Fruit fly (Drosophila melanogaster): Measurements from ENCODE around the gene CG42654.
A peak's percentile ranks its signal among the peaks of the same experiment; 100 is the strongest.

CG42654 gene

DNA sequence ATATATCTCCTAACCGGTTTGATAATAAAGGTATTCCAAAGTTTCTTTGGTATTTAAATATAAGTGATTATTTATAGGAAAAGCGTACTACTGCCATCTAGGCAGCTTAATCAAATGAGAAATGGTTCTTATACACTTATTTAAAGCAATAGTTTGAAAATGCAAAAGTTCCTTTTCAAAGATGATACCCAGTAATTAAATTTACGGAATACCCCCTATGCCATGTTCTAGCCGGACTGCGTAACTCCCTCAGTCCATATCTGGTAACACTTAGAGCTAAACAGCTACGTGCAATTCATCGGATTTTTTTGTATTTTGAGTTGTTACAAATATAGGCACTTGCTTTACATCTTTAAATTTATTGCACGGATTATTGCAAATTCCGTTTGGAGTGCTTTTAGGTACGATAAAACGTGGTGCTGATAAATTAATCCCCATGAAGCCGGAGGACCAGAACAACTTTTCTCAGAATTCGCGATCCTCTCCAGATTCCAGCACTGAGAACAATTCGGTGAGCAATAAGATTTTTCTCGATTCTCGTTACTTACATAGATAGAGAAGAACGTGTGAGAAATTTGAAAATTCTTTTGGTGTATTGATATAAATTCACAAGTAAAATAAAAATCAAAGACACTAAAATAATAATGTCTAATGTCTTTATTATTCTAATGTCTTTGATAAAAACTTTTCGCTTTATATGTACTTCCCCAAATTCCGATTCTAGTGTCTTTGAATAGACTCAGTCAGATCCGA lies 48.3 kb upstream of the CG42654 start, which contains the start of gene CG7668 (continued):
- TF ChIP-seq jing (GFP tag; optimal IDR thresholded peaks at IDR 0.05) (peak; percentile 73), CG2199 (GFP tag; IDR thresholded peaks at IDR 0.05) (peak; percentile 76; the same call in 1 of the 3 replicates), CG9876 (GFP tag; optimal IDR thresholded peaks at IDR 0.05) (peak; percentile 57), toy (GFP tag; IDR thresholded peaks at IDR 0.05) (no peak; the same call in 1 of the 2 replicates), CG7357 (GFP tag; IDR thresholded peaks at IDR 0.05) (peak; percentile 72), knrl (GFP tag; IDR thresholded peaks at IDR 0.05; ENCODE audit: partially characterized antibody) (no peak; the same call in 2 of the 3 replicates), caup (GFP tag; optimal IDR thresholded peaks at IDR 0.05; ENCODE audit: severe bottlenecking) (peak; percentile 91), Ssrp (tag; optimal IDR thresholded peaks at IDR 0.05) (peak; percentile 87), Ravus (GFP tag; IDR thresholded peaks at IDR 0.05) (peak; percentile 50; the same call in 1 of the 2 replicates), danr (GFP tag; IDR thresholded peaks at IDR 0.05) (peak; percentile 77), CG14710 (tag; optimal IDR thresholded peaks at IDR 0.05) (peak; percentile 92), CG2116 (GFP tag; optimal IDR thresholded peaks at IDR 0.05) (peak; percentile 68), lilli (GFP tag; optimal IDR thresholded peaks at IDR 0.05) (peak; percentile 90), CG7786 (GFP tag; optimal IDR thresholded peaks at IDR 0.05) (peak; percentile 80), Med (GFP tag) (peak; percentile 97), fd102C (GFP tag; optimal IDR thresholded peaks at IDR 0.05) (peak; percentile 50), BtbVII (GFP tag; optimal IDR thresholded peaks at IDR 0.05) (peak; percentile 87), HLH4C (GFP tag; IDR thresholded peaks at IDR 0.05; ENCODE audit: partially characterized antibody) (peak; percentile 44; the same call in 2 of the 3 replicates), Taf1 (GFP tag; IDR thresholded peaks at IDR 0.05) (peak; percentile 81; the same call in 1 of the 2 replicates), CHES-1-like (GFP tag; optimal IDR thresholded peaks at IDR 0.05) (peak; percentile 84), cad (GFP tag; optimal IDR thresholded peaks at IDR 0.05) (no peak), CG10431 (GFP tag; optimal IDR thresholded peaks at IDR 0.05) (peak; percentile 71), HmgZ (tag; optimal IDR thresholded peaks at IDR 0.05) (peak; percentile 92), CG1832 (GFP tag; optimal IDR thresholded peaks at IDR 0.05) (no peak), CG34224 (GFP tag; IDR thresholded peaks at IDR 0.05; ENCODE audit: partially characterized antibody) (peak; percentile 13; the same call in 1 of the 3 replicates), CG34376 (GFP tag; optimal IDR thresholded peaks at IDR 0.05) (peak; percentile 81), seq (GFP tag; IDR thresholded peaks at IDR 0.05) (peak; percentile 89), Sin3A (optimal IDR thresholded peaks at IDR 0.05) (no peak), CG3838 (GFP tag; optimal IDR thresholded peaks at IDR 0.05) (peak; percentile 41), corto (GFP tag; optimal IDR thresholded peaks at IDR 0.05) (peak; percentile 52), chn (GFP tag; optimal IDR thresholded peaks at IDR 0.05) (peak; percentile 90), CG15073 (GFP tag; optimal IDR thresholded peaks at IDR 0.05) (no peak), ind (GFP tag; optimal IDR thresholded peaks at IDR 0.05) (peak; percentile 89), CG2712 (tag; optimal IDR thresholded peaks at IDR 0.05) (peak; percentile 94), hbn (GFP tag; IDR thresholded peaks at IDR 0.05; ENCODE audit: partially characterized antibody) (no peak), chif (GFP tag; optimal IDR thresholded peaks at IDR 0.05) (peak; percentile 71 to 91), aop (GFP tag; IDR thresholded peaks at IDR 0.05) (no peak), Opbp (GFP tag; IDR thresholded peaks at IDR 0.05; ENCODE audit: partially characterized antibody) (no peak), CG3163 (GFP tag; optimal IDR thresholded peaks at IDR 0.05) (peak; percentile 60), insv (GFP tag; optimal IDR thresholded peaks at IDR 0.05) (peak in 1 of 2 experiments; percentile 64), CG15696 (tag; optimal IDR thresholded peaks at IDR 0.05) (peak; percentile 85), h (optimal IDR thresholded peaks at IDR 0.05) (no peak), wdn (GFP tag; IDR thresholded peaks at IDR 0.05) (peak; percentile 86; the same call in 1 of the 2 replicates), CG9215 (GFP tag; IDR thresholded peaks at IDR 0.05) (no peak), Dll (GFP tag; IDR thresholded peaks at IDR 0.05; ENCODE audit: partially characterized antibody) (peak; percentile 33; the same call in 1 of the 4 replicates), nerfin-1 (tag; optimal IDR thresholded peaks at IDR 0.05) (peak; percentile 87), Pdp1 (GFP tag; optimal IDR thresholded peaks at IDR 0.05) (peak; percentile 85 to 91), HmgD (GFP tag; optimal IDR thresholded peaks at IDR 0.05) (peak; percentile 77), Dfd (GFP tag; optimal IDR thresholded peaks at IDR 0.05) (no peak)

Data from whole organism, embryonic.